Fruit fly (Drosophila melanogaster) Kc167 (cell line): ENCODE data around the gene Tcs3.

Experiments
- Myc ChIP-seq: fragments of >200 bp; optimal IDR thresholded peaks from 2 replicates; lab custom pipeline; 2017; ENCODE audit warnings: missing external identifiers
- Sin3A ChIP-seq: fragments of >200 bp; optimal IDR thresholded peaks from 2 replicates; lab custom pipeline; 2018; ENCODE audit warnings: missing external identifiers
- h ChIP-seq: fragments of >200 bp; optimal IDR thresholded peaks from 3 replicates; lab custom pipeline; 2018; ENCODE audit warnings: missing external identifiers
- insv ChIP-seq: fragments of >200 bp; optimal IDR thresholded peaks from 3 replicates; lab custom pipeline; 2018; ENCODE audit warnings: missing external identifiers
- psq ChIP-seq: fragments of >200 bp; optimal IDR thresholded peaks from 2 replicates; lab custom pipeline; 2017; ENCODE audit warnings: missing external identifiers
- ttk ChIP-seq: sonication (Bioruptor generic); optimal IDR thresholded peaks from 2 replicates; lab custom pipeline; 2017; ENCODE audit warnings: missing external identifiers

Gene Tcs3

dm6 chr3L:16390793-16391192, 39.0 kb downstream of the Tcs3 start:
- no peak for TF ChIP-seq h (lab: Kevin White, UChicago)
- no peak for TF ChIP-seq ttk (lab: Kevin White, UChicago)
- TF ChIP-seq psq (lab: Kevin White, UChicago): no peak
- no peak for TF ChIP-seq Sin3A (lab: Kevin White, UChicago)
- no peak for TF ChIP-seq insv (lab: Kevin White, UChicago)
- no peak for TF ChIP-seq Myc (lab: Kevin White, UChicago)

DNA sequence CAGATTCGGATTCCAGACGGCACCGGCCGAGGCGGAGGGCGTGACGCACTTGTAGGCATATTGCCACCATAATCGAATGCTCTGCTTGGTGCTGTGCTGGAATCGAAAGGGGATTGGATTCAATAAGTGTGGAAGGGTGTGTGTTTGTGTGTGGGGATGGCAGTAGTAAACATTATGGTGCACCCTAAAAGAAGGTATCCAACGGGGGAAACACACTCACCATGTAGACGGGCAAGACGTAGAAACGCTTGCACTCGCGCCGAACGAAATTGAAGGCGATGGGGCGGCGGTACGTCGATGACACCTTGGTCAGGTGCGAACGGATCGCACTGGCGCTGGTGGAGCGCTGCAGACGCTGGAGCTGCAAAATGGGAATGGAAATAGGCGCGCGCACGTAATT, 39.5 kb downstream of the Tcs3 start:
- TF ChIP-seq Myc (lab: Kevin White, UChicago) (no peak), insv (lab: Kevin White, UChicago) (no peak), ttk (lab: Kevin White, UChicago) (no peak), psq (lab: Kevin White, UChicago) (no peak), h (lab: Kevin White, UChicago) (no peak)

- TF ChIP-seq Sin3A (lab: Kevin White, UChicago) (no peak), psq (lab: Kevin White, UChicago) (no peak)
Measured at dm6 chr3L:16392203-16392800, 40.5 kb downstream of the Tcs3 start.

DNA sequence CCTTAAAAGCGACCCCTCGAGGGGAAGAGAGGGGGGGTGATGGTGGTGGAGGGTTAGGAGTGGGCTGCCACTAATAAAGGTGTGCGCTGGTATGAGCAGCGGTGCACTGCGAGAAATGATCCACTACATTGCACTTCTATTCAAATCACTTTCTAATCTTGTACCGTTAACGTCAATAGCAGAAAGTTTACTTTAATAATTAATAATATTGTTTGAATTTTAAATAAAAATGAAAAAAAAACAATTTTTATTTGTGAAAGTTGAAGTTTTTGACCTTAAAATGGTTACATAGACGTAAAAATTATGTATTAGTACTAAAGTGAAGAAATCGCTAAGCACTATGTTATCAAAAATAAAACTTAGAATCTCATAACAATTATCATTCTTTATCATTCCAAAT, 41.1 kb downstream of the Tcs3 start:
- TF ChIP-seq psq (lab: Kevin White, UChicago): no peak
- no peak for TF ChIP-seq h (lab: Kevin White, UChicago)
- TF ChIP-seq Sin3A (lab: Kevin White, UChicago): no peak

DNA sequence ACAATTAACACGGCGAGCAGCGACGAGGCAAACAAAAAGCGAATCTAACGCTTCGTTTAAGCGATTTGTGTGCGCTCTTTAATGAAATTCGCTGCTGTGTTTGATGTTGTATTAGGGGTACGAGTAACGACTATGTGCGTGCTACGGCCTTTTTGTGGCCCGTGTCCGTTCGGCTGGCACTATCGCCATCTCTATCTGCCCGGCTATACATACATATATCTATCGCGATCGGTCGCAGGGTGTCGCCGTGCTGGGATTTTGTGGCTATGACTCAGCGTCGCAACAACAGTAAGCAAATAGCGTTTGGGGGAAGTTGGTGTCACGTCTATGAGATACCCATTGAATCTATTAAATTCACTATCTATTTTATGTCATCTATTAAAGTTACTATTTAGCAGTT, 41.9 kb downstream of the Tcs3 start:
- TF ChIP-seq Sin3A (lab: Kevin White, UChicago) (no peak), psq (lab: Kevin White, UChicago) (no peak), h (lab: Kevin White, UChicago) (no peak), insv (lab: Kevin White, UChicago) (no peak), Myc (lab: Kevin White, UChicago) (no peak), ttk (lab: Kevin White, UChicago) (no peak)

dm6 chr3L:16394506-16394905, 42.7 kb downstream of the Tcs3 start, which contains the start of gene Gagr:
Gagr (plus strand) TSS chr3L:16394586.
- TF ChIP-seq insv (lab: Kevin White, UChicago) (no peak), Sin3A (lab: Kevin White, UChicago) (no peak), Myc (lab: Kevin White, UChicago) (no peak), psq (lab: Kevin White, UChicago) (no peak), ttk (lab: Kevin White, UChicago) (no peak), h (lab: Kevin White, UChicago) (no peak)

- TF ChIP-seq Sin3A (lab: Kevin White, UChicago) (no peak), Myc (lab: Kevin White, UChicago) (no peak), insv (lab: Kevin White, UChicago) (no peak), psq (lab: Kevin White, UChicago) (no peak), h (lab: Kevin White, UChicago) (no peak), ttk (lab: Kevin White, UChicago) (no peak)
Measured at dm6 chr3L:16400175-16400574, 48.4 kb downstream of the Tcs3 start, which contains the start of gene CG44836. CG44836 (minus strand) TSS chr3L:16400275.

dm6 chr3L:16402253-16402652, 50.5 kb downstream of the Tcs3 start:
- TF ChIP-seq Sin3A (lab: Kevin White, UChicago): no peak
- TF ChIP-seq insv (lab: Kevin White, UChicago): no peak
- TF ChIP-seq Myc (lab: Kevin White, UChicago): no peak
- no peak for TF ChIP-seq ttk (lab: Kevin White, UChicago)
- TF ChIP-seq psq (lab: Kevin White, UChicago): no peak
